Fruit fly (Drosophila melanogaster): ENCODE data around the gene kar.

kar gene

dm6 chr3R:12717588-12718535 lies 28.7 kb upstream of the kar start (continued):
- TF ChIP-seq CG11504 (tag; optimal IDR thresholded peaks at IDR 0.05) (peak; percentile 71), Antp (GFP tag; optimal IDR thresholded peaks at IDR 0.05) (peak; percentile 56), CG18011 (GFP tag; optimal IDR thresholded peaks at IDR 0.05) (peak; percentile 39), pum (GFP tag; optimal IDR thresholded peaks at IDR 0.05) (no peak), bbx (GFP tag; IDR thresholded peaks at IDR 0.05; ENCODE audit: partially characterized antibody) (no peak), Hr39 (optimal IDR thresholded peaks at IDR 0.05) (no peak), CG6175 (GFP tag; IDR thresholded peaks at IDR 0.05) (no peak), CG1529 (GFP tag; optimal IDR thresholded peaks at IDR 0.05) (peak; percentile 13), fu2 (GFP tag; optimal IDR thresholded peaks at IDR 0.05) (peak; percentile 60), CG10321 (GFP tag; IDR thresholded peaks at IDR 0.05) (no peak), CG9876 (GFP tag; optimal IDR thresholded peaks at IDR 0.05) (no peak), cg (GFP tag; optimal IDR thresholded peaks at IDR 0.05) (no peak), HLH3B (GFP tag; IDR thresholded peaks at IDR 0.05) (peak; percentile 69), CG17359 (tag; optimal IDR thresholded peaks at IDR 0.05) (peak; percentile 67), CG5953 (GFP tag; IDR thresholded peaks at IDR 0.05) (peak; percentile 27; the same call in 1 of the 2 replicates), Atf6 (GFP tag; IDR thresholded peaks at IDR 0.05) (peak; percentile 38), Dref (GFP tag; IDR thresholded peaks at IDR 0.05) (no peak), Dp (GFP tag; optimal IDR thresholded peaks at IDR 0.05) (no peak), HLHmδ (GFP tag; optimal IDR thresholded peaks at IDR 0.05) (no peak), CG14965 (GFP tag; optimal IDR thresholded peaks at IDR 0.05; ENCODE audit: borderline replicate concordance) (no peak), CG16863 (GFP tag; optimal IDR thresholded peaks at IDR 0.05) (no peak), emc (GFP tag; optimal IDR thresholded peaks at IDR 0.05) (peak; percentile 21), onecut (GFP tag; IDR thresholded peaks at IDR 0.05) (no peak), Sry-β (GFP tag; optimal IDR thresholded peaks at IDR 0.05) (no peak), gcm2 (GFP tag; optimal IDR thresholded peaks at IDR 0.05) (no peak), mirr (GFP tag; optimal IDR thresholded peaks at IDR 0.05) (peak; percentile 43), crp (GFP tag; optimal IDR thresholded peaks at IDR 0.05) (peak in 1 of 2 experiments; percentile 11), shn (GFP tag; optimal IDR thresholded peaks at IDR 0.05) (peak; percentile 4), Xrp1 (GFP tag; IDR thresholded peaks at IDR 0.05) (peak; percentile 55), lab (GFP tag; optimal IDR thresholded peaks at IDR 0.05) (peak; percentile 81), Sin3A (optimal IDR thresholded peaks at IDR 0.05) (no peak), sens-2 (GFP tag; IDR thresholded peaks at IDR 0.05) (no peak), CG7963 (GFP tag; IDR thresholded peaks at IDR 0.05; ENCODE audit: partially characterized antibody) (no peak), jing (GFP tag; optimal IDR thresholded peaks at IDR 0.05) (peak; percentile 8), CG18764 (GFP tag; optimal IDR thresholded peaks at IDR 0.05) (peak; percentile 2), rib (GFP tag; IDR thresholded peaks at IDR 0.05) (peak; percentile 27), pita (GFP tag; optimal IDR thresholded peaks at IDR 0.05) (no peak), CG9609 (GFP tag; optimal IDR thresholded peaks at IDR 0.05) (no peak), Dbx (GFP tag; IDR thresholded peaks at IDR 0.05) (no peak), nau (GFP tag; optimal IDR thresholded peaks at IDR 0.05) (peak; percentile 3), Ravus (GFP tag; IDR thresholded peaks at IDR 0.05) (peak; percentile 21), pnt (GFP tag; optimal IDR thresholded peaks at IDR 0.05) (peak; percentile 6), ab (GFP tag; optimal IDR thresholded peaks at IDR 0.05) (no peak), CTCF (GFP tag; optimal IDR thresholded peaks at IDR 0.05) (no peak), CG4730 (GFP tag; IDR thresholded peaks at IDR 0.05) (peak; percentile 43; the same call in 1 of the 2 replicates), B-H2 (GFP tag; optimal IDR thresholded peaks at IDR 0.05) (no peak), fd96Cb (tag; optimal IDR thresholded peaks at IDR 0.05) (peak; percentile 53), eve (GFP tag; optimal IDR thresholded peaks at IDR 0.05) (no peak), CG10209 (GFP tag; optimal IDR thresholded peaks at IDR 0.05) (peak; percentile 45), CkIIα-i1 (GFP tag; IDR thresholded peaks at IDR 0.05) (no peak)
